Worm (Caenorhabditis elegans) whole organism, late embryonic: ENCODE data around the gene ubl-1.

Experiments
- ceh-45 ChIP-seq: fragments of 200-800 bp; sonication (Bioruptor generic); IDR thresholded peaks from 2 replicates; pipeline ENCODE4 v1.3.6; 2022; ENCODE audit warnings: missing genetic modification reagents, missing genetic modification characterization, missing compliant biosample characterization
- ets-4 ChIP-seq: sonication (generic microtip); optimal IDR thresholded peaks from 2 replicates; lab custom pipeline; 2016; ENCODE audit warnings: missing genetic modification characterization, missing compliant biosample characterization
- nhr-11 ChIP-seq: fragments of 150-350 bp; optimal IDR thresholded peaks from 2 replicates; lab custom pipeline; 2014; ENCODE audit warnings: missing biosample characterization, missing genetic modification characterization
- pha-2 ChIP-seq: sonication (generic microtip); optimal IDR thresholded peaks from 2 replicates; lab custom pipeline; 2017; ENCODE audit warnings: mild to moderate bottlenecking, missing genetic modification characterization, missing compliant biosample characterization
- sox-4 ChIP-seq: sonication (generic microtip); optimal IDR thresholded peaks from 2 replicates; lab custom pipeline; 2017; ENCODE audit warnings: mild to moderate bottlenecking, missing genetic modification characterization, inconsistent platforms, missing compliant biosample characterization
- unc-55 ChIP-seq: sonication (generic microtip); optimal IDR thresholded peaks from 2 replicates; lab custom pipeline; 2017; ENCODE audit warnings: missing biosample characterization, missing genetic modification reagents, missing genetic modification characterization

ce11 chrIII:3033507-3033906, 34.6 kb upstream of the ubl-1 start:
- TF ChIP-seq unc-55 (GFP tag; lab: Kevin White, UChicago) (no peak), pha-2 (tag; lab: Kevin White, UChicago) (no peak), sox-4 (tag; lab: Kevin White, UChicago) (no peak), ets-4 (tag; lab: Kevin White, UChicago) (no peak), ceh-45 (no peak), nhr-11 (tag; lab: Kevin White, UChicago) (no peak)
